Worm (Caenorhabditis elegans): ENCODE results near the gene lin-33.

The lin-33 gene

ce11 chrIV:5902730-5903129, 27.7 kb upstream of the lin-33 start:
- TF ChIP-seq lin-14 (GFP tag; optimal IDR thresholded peaks at IDR 0.05) = peak; percentile 51
- no peak for TF ChIP-seq mep-1 (tag; optimal IDR thresholded peaks at IDR 0.05)
- TF ChIP-seq ceh-8 (GFP tag; optimal IDR thresholded peaks at IDR 0.05) = peak; percentile 68
- peak; percentile 29 for TF ChIP-seq nhr-47 (tag; optimal IDR thresholded peaks at IDR 0.05)

- TF ChIP-seq lin-35 (GFP tag; optimal IDR thresholded peaks at IDR 0.05) = no peak
- no peak for TF ChIP-seq unc-130 (tag; optimal IDR thresholded peaks at IDR 0.05)
- no peak for TF ChIP-seq fkh-8 (tag; optimal IDR thresholded peaks at IDR 0.05)
- TF ChIP-seq zip-4 (GFP tag; optimal IDR thresholded peaks at IDR 0.05) = no peak
- no peak for TF ChIP-seq ama-1 (optimal IDR thresholded peaks at IDR 0.05)
- TF ChIP-seq ceh-63 (GFP tag; optimal IDR thresholded peaks at IDR 0.05) = no peak
- no peak for TF ChIP-seq ceh-90 (tag; optimal IDR thresholded peaks at IDR 0.05)
- TF ChIP-seq egl-13 (tag; optimal IDR thresholded peaks at IDR 0.05) = no peak
- no peak for TF ChIP-seq fkh-4 (tag; optimal IDR thresholded peaks at IDR 0.05; ENCODE audit: borderline replicate concordance)
- TF ChIP-seq isw-1 (GFP tag; IDR thresholded peaks at IDR 0.05) = no peak
- TF ChIP-seq efl-3 (GFP tag; optimal IDR thresholded peaks at IDR 0.05) = no peak
- no peak for TF ChIP-seq mab-9 (GFP tag; IDR thresholded peaks at IDR 0.05)
- TF ChIP-seq fos-1 (tag; optimal IDR thresholded peaks at IDR 0.05) = no peak
- no peak for TF ChIP-seq hlh-17 (GFP tag; optimal IDR thresholded peaks at IDR 0.05; ENCODE audit: borderline replicate concordance)
Observed at ce11 chrIV:5903305-5903778, 27.1 kb upstream of the lin-33 start, which contains the start of gene H04M03.12. Gene H04M03.12 (minus strand): TSS chrIV:5903355.

ce11 chrIV:5915152-5915551, 15.3 kb upstream of the lin-33 start:
- TF ChIP-seq elt-3 (tag; optimal IDR thresholded peaks at IDR 0.05) (no peak), nhr-28 (tag; optimal IDR thresholded peaks at IDR 0.05) (no peak), ceh-8 (GFP tag; optimal IDR thresholded peaks at IDR 0.05) (no peak), lin-14 (GFP tag; optimal IDR thresholded peaks at IDR 0.05) (peak; percentile 79), dpl-1 (GFP tag; optimal IDR thresholded peaks at IDR 0.05) (no peak), zip-4 (GFP tag; optimal IDR thresholded peaks at IDR 0.05) (no peak), snpc-4 (tag; optimal IDR thresholded peaks at IDR 0.05) (no peak), zag-1 (tag; optimal IDR thresholded peaks at IDR 0.05) (no peak), ces-1 (GFP tag; optimal IDR thresholded peaks at IDR 0.05) (peak; percentile 24), nhr-84 (tag; optimal IDR thresholded peaks at IDR 0.05) (no peak), fkh-10 (GFP tag; optimal IDR thresholded peaks at IDR 0.05) (peak; percentile 95), nhr-76 (tag; optimal IDR thresholded peaks at IDR 0.05) (no peak), tbx-2 (tag; optimal IDR thresholded peaks at IDR 0.05) (no peak), efl-1 (optimal IDR thresholded peaks at IDR 0.05) (no peak), efl-1 (GFP tag; optimal IDR thresholded peaks at IDR 0.05 in 1 of 2) (peak in 1 of 2 experiments; percentile 44)

- no peak for TF ChIP-seq ets-5 (GFP tag; IDR thresholded peaks at IDR 0.05)
- no peak for TF ChIP-seq unc-30 (tag; optimal IDR thresholded peaks at IDR 0.05)
- no peak for TF ChIP-seq zag-1 (tag; optimal IDR thresholded peaks at IDR 0.05)
- no peak for TF ChIP-seq nhr-71 (tag; optimal IDR thresholded peaks at IDR 0.05)
- no peak for TF ChIP-seq fkh-4 (tag; optimal IDR thresholded peaks at IDR 0.05; ENCODE audit: borderline replicate concordance)
- TF ChIP-seq mdl-1 (tag; optimal IDR thresholded peaks at IDR 0.05) = no peak
- no peak for TF ChIP-seq irx-1 (tag; optimal IDR thresholded peaks at IDR 0.05)
- TF ChIP-seq efl-3 (GFP tag; optimal IDR thresholded peaks at IDR 0.05) = no peak
- TF ChIP-seq sox-4 (tag; optimal IDR thresholded peaks at IDR 0.05) = no peak
- no peak for TF ChIP-seq fos-1 (tag; optimal IDR thresholded peaks at IDR 0.05)
- TF ChIP-seq nhr-12 (tag; optimal IDR thresholded peaks at IDR 0.05) = no peak
- TF ChIP-seq lin-14 (GFP tag; optimal IDR thresholded peaks at IDR 0.05) = no peak
- no peak for TF ChIP-seq egl-13 (tag; optimal IDR thresholded peaks at IDR 0.05)
- no peak for TF ChIP-seq nhr-237 (tag; optimal IDR thresholded peaks at IDR 0.05)
Observed at ce11 chrIV:5917026-5917425, 13.4 kb upstream of the lin-33 start, which contains the start of gene dhhc-13. Gene dhhc-13 (plus strand): TSS chrIV:5917326.

Data from whole organism, L1 larva.